Fruit fly (Drosophila melanogaster) whole organism, embryonic: Measurements from ENCODE around the gene AMPdeam.

Experiments
- Bdp1 ChIP-seq: fragments of 200-800 bp; sonication (Bioruptor generic); optimal IDR thresholded peaks from 3 replicates; lab custom pipeline; 2016; ENCODE audit warnings: missing biosample characterization, missing genetic modification characterization
- CG10147 ChIP-seq: fragments of 200-800 bp; sonication (Bioruptor generic); optimal IDR thresholded peaks from 2 replicates; lab custom pipeline; 2019; ENCODE audit warnings: missing biosample characterization, mild to moderate bottlenecking, missing genetic modification characterization, moderate library complexity
- CG10321 ChIP-seq: fragments of 200-800 bp; sonication (Bioruptor generic); IDR thresholded peaks from 2 replicates; pipeline ENCODE4 v1.3.6; 2022; ENCODE audit warnings: missing biosample characterization, missing genetic modification characterization
- CG11504 ChIP-seq: fragments of 200-800 bp; sonication (Bioruptor generic); optimal IDR thresholded peaks from 3 replicates; lab custom pipeline; 2019; ENCODE audit warnings: missing biosample characterization, mild to moderate bottlenecking, missing genetic modification characterization, moderate library complexity
- CG12391 ChIP-seq: fragments of 200-800 bp; sonication (Bioruptor generic); optimal IDR thresholded peaks from 3 replicates; lab custom pipeline; 2018; ENCODE audit warnings: missing biosample characterization, mild to moderate bottlenecking, missing genetic modification characterization, moderate library complexity
- CG12744 ChIP-seq: fragments of 200-800 bp; sonication (Bioruptor generic); optimal IDR thresholded peaks from 2 replicates; lab custom pipeline; 2016; ENCODE audit warnings: missing biosample characterization, missing genetic modification characterization
- CG1529 ChIP-seq: fragments of 200-800 bp; sonication (Bioruptor generic); optimal IDR thresholded peaks from 3 replicates; lab custom pipeline; 2018; ENCODE audit warnings: missing biosample characterization, missing genetic modification characterization
- CG16779 ChIP-seq: fragments of 200-800 bp; sonication (Bioruptor generic); IDR thresholded peaks from 2 replicates; pipeline ENCODE4 v1.3.6; 2022; ENCODE audit warnings: missing biosample characterization, missing genetic modification characterization
- CG16815 ChIP-seq: fragments of 200-800 bp; sonication (Bioruptor generic); optimal IDR thresholded peaks from 3 replicates; lab custom pipeline; 2017; ENCODE audit warnings: missing biosample characterization, mild to moderate bottlenecking, missing genetic modification characterization
- CG17328 ChIP-seq: fragments of 200-800 bp; sonication (Bioruptor generic); IDR thresholded peaks from 2 replicates; pipeline ENCODE4 v1.3.6; 2022; ENCODE audit warnings: missing biosample characterization, missing genetic modification characterization
- CG17568 ChIP-seq: fragments of 200-800 bp; sonication (Bioruptor generic); optimal IDR thresholded peaks from 2 replicates; lab custom pipeline; 2018; ENCODE audit warnings: missing biosample characterization, mild to moderate bottlenecking, missing genetic modification characterization, moderate library complexity
- CG18476 ChIP-seq: fragments of 200-800 bp; sonication (Bioruptor generic); optimal IDR thresholded peaks from 2 replicates; lab custom pipeline; 2016; ENCODE audit warnings: missing biosample characterization, mild to moderate bottlenecking, missing genetic modification characterization
- CG18764 ChIP-seq: fragments of 200-800 bp; sonication (Bioruptor generic); optimal IDR thresholded peaks from 3 replicates; lab custom pipeline; 2016; ENCODE audit warnings: missing biosample characterization, missing genetic modification characterization
- CG2199 ChIP-seq: fragments of 200-800 bp; sonication (Bioruptor generic); IDR thresholded peaks from 3 replicates; pipeline ENCODE4 v1.3.6; 2022; ENCODE audit warnings: missing biosample characterization, missing genetic modification characterization
- CG2712 ChIP-seq: fragments of 200-800 bp; optimal IDR thresholded peaks from 3 replicates; lab custom pipeline; 2019; ENCODE audit warnings: missing biosample characterization, mild to moderate bottlenecking, missing genetic modification characterization, moderate library complexity
- CG34224 ChIP-seq: fragments of 200-800 bp; sonication (Bioruptor generic); IDR thresholded peaks from 3 replicates; pipeline ENCODE4 v1.3.6; 2022; ENCODE audit warnings: missing biosample characterization, missing genetic modification characterization; ENCODE audit not compliant: partially characterized antibody
- CG4360 ChIP-seq: fragments of 200-800 bp; sonication (Bioruptor generic); IDR thresholded peaks from 2 replicates; pipeline ENCODE4 v1.3.6; 2022; ENCODE audit warnings: missing biosample characterization, missing genetic modification characterization
- CG4404 ChIP-seq: fragments of 200-800 bp; sonication (Bioruptor generic); IDR thresholded peaks from 2 replicates; pipeline ENCODE4 v1.3.6; 2022; ENCODE audit warnings: missing biosample characterization, missing genetic modification characterization
- CG6683 ChIP-seq: fragments of 200-800 bp; sonication (Bioruptor generic); optimal IDR thresholded peaks from 2 replicates; lab custom pipeline; 2017; ENCODE audit warnings: missing biosample characterization, mild to moderate bottlenecking, missing genetic modification characterization, missing genetic modification reagents
- CG6791 ChIP-seq: fragments of 200-800 bp; sonication (Bioruptor generic); IDR thresholded peaks from 3 replicates; pipeline ENCODE4 v1.3.6; 2022; ENCODE audit warnings: missing biosample characterization, missing genetic modification characterization; ENCODE audit not compliant: partially characterized antibody
- CG7357 ChIP-seq: fragments of 200-800 bp; sonication (Bioruptor generic); IDR thresholded peaks from 3 replicates; pipeline ENCODE4 v1.3.6; 2022; ENCODE audit warnings: missing biosample characterization, missing genetic modification characterization
- CG8359 ChIP-seq: fragments of 200-800 bp; sonication (Bioruptor generic); optimal IDR thresholded peaks from 2 replicates; lab custom pipeline; 2017; ENCODE audit warnings: missing biosample characterization, mild to moderate bottlenecking, missing genetic modification characterization, borderline replicate concordance
- CG9932 ChIP-seq: fragments of 200-800 bp; sonication (Bioruptor generic); IDR thresholded peaks from 2 replicates; pipeline ENCODE4 v1.3.6; 2022; ENCODE audit warnings: missing biosample characterization, missing genetic modification characterization
- CHES-1-like ChIP-seq: fragments of 200-800 bp; sonication (Bioruptor generic); optimal IDR thresholded peaks from 2 replicates; lab custom pipeline; 2016; ENCODE audit warnings: missing biosample characterization, missing genetic modification characterization
- CoRest ChIP-seq: fragments of 200-800 bp; sonication (Bioruptor generic); optimal IDR thresholded peaks from 3 replicates; lab custom pipeline; 2018; ENCODE audit warnings: missing biosample characterization, mild to moderate bottlenecking, missing genetic modification characterization, moderate library complexity
- Dref ChIP-seq: fragments of 200-800 bp; sonication (Bioruptor generic); IDR thresholded peaks from 2 replicates; pipeline ENCODE4 v1.3.6; 2022; ENCODE audit warnings: missing biosample characterization, missing genetic modification characterization
- HHEX ChIP-seq: fragments of 200-800 bp; sonication (Bioruptor generic); optimal IDR thresholded peaks from 3 replicates; lab custom pipeline; 2017; ENCODE audit warnings: missing biosample characterization, mild to moderate bottlenecking, missing genetic modification characterization, missing genetic modification reagents
- HLH3B ChIP-seq: fragments of 200-800 bp; sonication (Bioruptor generic); IDR thresholded peaks from 2 replicates; pipeline ENCODE4 v1.3.6; 2022; ENCODE audit warnings: missing biosample characterization, missing genetic modification characterization
- Hr51 ChIP-seq, 2 experiments: fragments of 200-800 bp; sonication (Bioruptor generic); optimal IDR thresholded peaks; 2 replicates in 1 of 2; 3 replicates in 1 of 2; lab custom pipeline; 2016 to 2018; ENCODE audit warnings: missing biosample characterization in 2 of 2, missing genetic modification characterization in 2 of 2, mild to moderate bottlenecking in 1 of 2, moderate library complexity in 1 of 2
- Hr78 ChIP-seq, 2 experiments: fragments of 200-800 bp in 1 of 2; fragments of >200 bp in 1 of 2; sonication (Bioruptor generic) in 1 of 2; optimal IDR thresholded peaks; 2 replicates each; lab custom pipeline; 2017 to 2019; ENCODE audit warnings: missing biosample characterization in 2 of 2, missing genetic modification characterization in 2 of 2, mild to moderate bottlenecking in 1 of 2, moderate library complexity in 1 of 2
- MESR4 ChIP-seq: fragments of 200-800 bp; sonication (Bioruptor generic); optimal IDR thresholded peaks from 2 replicates; lab custom pipeline; 2018; ENCODE audit warnings: missing biosample characterization, mild to moderate bottlenecking, missing genetic modification characterization, moderate library complexity
- Max ChIP-seq: fragments of 200-800 bp; sonication (Bioruptor generic); optimal IDR thresholded peaks from 2 replicates; lab custom pipeline; 2016; ENCODE audit warnings: missing biosample characterization, mild to moderate bottlenecking, missing genetic modification characterization
- Rfx ChIP-seq: fragments of 200-800 bp; sonication (Bioruptor generic); IDR thresholded peaks from 2 replicates; pipeline ENCODE4 v1.3.6; 2022; ENCODE audit warnings: missing biosample characterization, missing genetic modification characterization
- Six4 ChIP-seq: fragments of 200-800 bp; sonication (Bioruptor generic); optimal IDR thresholded peaks from 2 replicates; lab custom pipeline; 2016; ENCODE audit warnings: missing biosample characterization, missing genetic modification characterization
- az2 ChIP-seq: fragments of 200-800 bp; sonication (Bioruptor generic); optimal IDR thresholded peaks from 3 replicates; lab custom pipeline; 2016; ENCODE audit warnings: missing biosample characterization, missing genetic modification characterization
- disco-r ChIP-seq: fragments of 200-800 bp; sonication (Bioruptor generic); optimal IDR thresholded peaks from 2 replicates; lab custom pipeline; 2016; ENCODE audit warnings: missing biosample characterization, missing genetic modification characterization
- grau ChIP-seq: fragments of 200-800 bp; optimal IDR thresholded peaks from 3 replicates; lab custom pipeline; 2019; ENCODE audit warnings: missing biosample characterization, mild to moderate bottlenecking, missing genetic modification characterization, moderate library complexity
- lab ChIP-seq: fragments of 200-800 bp; sonication (Bioruptor generic); optimal IDR thresholded peaks from 3 replicates; lab custom pipeline; 2017; ENCODE audit warnings: missing biosample characterization, missing genetic modification characterization, mild to moderate bottlenecking, moderate library complexity, missing genetic modification reagents
- maf-S ChIP-seq: fragments of 200-800 bp; sonication (Bioruptor generic); optimal IDR thresholded peaks from 2 replicates; lab custom pipeline; 2016; ENCODE audit warnings: missing biosample characterization, missing genetic modification characterization
- mirr ChIP-seq: fragments of 200-800 bp; sonication (Bioruptor generic); optimal IDR thresholded peaks from 3 replicates; lab custom pipeline; 2018; ENCODE audit warnings: missing biosample characterization, mild to moderate bottlenecking, missing genetic modification characterization
- peb ChIP-seq: fragments of 200-800 bp; sonication (Bioruptor generic); IDR thresholded peaks from 2 replicates; pipeline ENCODE4 v1.3.6; 2022; ENCODE audit warnings: missing biosample characterization, missing genetic modification characterization
- pnt ChIP-seq: fragments of 200-800 bp; sonication (Bioruptor generic); optimal IDR thresholded peaks from 3 replicates; lab custom pipeline; 2016; ENCODE audit warnings: missing biosample characterization, missing genetic modification characterization
- prd ChIP-seq, 3 experiments: fragments of >200 bp in 2 of 3; fragments of 200-800 bp in 1 of 3; sonication (Bioruptor generic) in 1 of 3; optimal IDR thresholded peaks in 2 of 3; IDR thresholded peaks in 1 of 3; 2 replicates in 2 of 3; 3 replicates in 1 of 3; pipeline versions ENCODE4 v1.3.6 to Lab custom; 2017 to 2022; ENCODE audit warnings: missing biosample characterization in 1 of 3, missing genetic modification characterization in 1 of 3
- seq ChIP-seq: fragments of 200-800 bp; sonication (Bioruptor generic); IDR thresholded peaks from 2 replicates; pipeline ENCODE4 v1.3.6; 2022; ENCODE audit warnings: missing biosample characterization, missing genetic modification characterization
- sim ChIP-seq: fragments of 200-800 bp; sonication (Bioruptor generic); IDR thresholded peaks from 2 replicates; pipeline ENCODE4 v1.3.6; 2022; ENCODE audit warnings: missing biosample characterization, missing genetic modification characterization
- tap ChIP-seq: fragments of 200-800 bp; optimal IDR thresholded peaks from 3 replicates; lab custom pipeline; 2019; ENCODE audit warnings: missing biosample characterization, mild to moderate bottlenecking, missing genetic modification characterization, moderate library complexity
- tgo ChIP-seq: fragments of 200-800 bp; sonication (Bioruptor generic); IDR thresholded peaks from 3 replicates; pipeline ENCODE4 v1.3.6; 2022; ENCODE audit warnings: missing biosample characterization, missing genetic modification characterization
- tx ChIP-seq: fragments of 200-800 bp; sonication (Bioruptor generic); optimal IDR thresholded peaks from 2 replicates; lab custom pipeline; 2016; ENCODE audit warnings: missing biosample characterization, missing genetic modification characterization
- zen ChIP-seq: fragments of 200-800 bp; sonication (Bioruptor generic); optimal IDR thresholded peaks from 3 replicates; lab custom pipeline; 2018; ENCODE audit warnings: missing biosample characterization, mild to moderate bottlenecking, missing genetic modification characterization, moderate library complexity
- zfh2 ChIP-seq: fragments of 200-800 bp; sonication (Bioruptor generic); optimal IDR thresholded peaks from 2 replicates; lab custom pipeline; 2016; ENCODE audit warnings: missing biosample characterization, missing genetic modification characterization

Gene AMPdeam

dm6 chrX:13783534-13783949, 62.1 kb downstream of the AMPdeam start, which contains the start of gene inaE (continued):
- TF ChIP-seq Hr51 (GFP tag; optimal IDR thresholded peaks at IDR 0.05; lab: Kevin White, UChicago) (no peak), CG16815 (GFP tag; lab: Kevin White, UChicago) (no peak), zen (tag; lab: Kevin White, UChicago) (no peak), CG6683 (GFP tag; lab: Kevin White, UChicago) (no peak), peb (no peak), CG7357 (GFP tag; lab: Robert Waterston, UW) (peak; percentile 93), Max (no peak), mirr (GFP tag; lab: Kevin White, UChicago) (no peak), lab (peak; percentile 39), disco-r (GFP tag; lab: Kevin White, UChicago) (no peak), seq (GFP tag; lab: Robert Waterston, UW) (no peak), CG2199 (GFP tag; lab: Robert Waterston, UW) (no peak), tgo (no peak), CG10321 (GFP tag; lab: Robert Waterston, UW) (no peak), CG4404 (GFP tag; lab: Robert Waterston, UW) (no peak), Rfx (GFP tag; lab: Robert Waterston, UW) (0 out of 2 replicates have a peak, but pooled peaks have one; percentile 22), CG18476 (no peak), Bdp1 (GFP tag; lab: Kevin White, UChicago) (no peak), CG6791 (peak; percentile 73), CG10147 (GFP tag; lab: Kevin White, UChicago) (no peak), az2 (GFP tag; lab: Kevin White, UChicago) (no peak), grau (tag; lab: Kevin White, UChicago) (peak; percentile 6), CG17328 (no peak), CG4360 (peak; percentile 38; the same call in 1 of the 2 replicates), tap (tag; lab: Kevin White, UChicago) (no peak), pnt (GFP tag; lab: Kevin White, UChicago) (no peak), CG2712 (tag; lab: Kevin White, UChicago) (peak; percentile 33), HLH3B (GFP tag; lab: Robert Waterston, UW) (no peak), prd (optimal IDR thresholded peaks at IDR 0.05; lab: Kevin White, UChicago) (no peak), prd (GFP tag; IDR thresholded peaks at IDR 0.05; lab: Robert Waterston, UW) (no peak), CHES-1-like (peak; percentile 20), CoRest (tag; lab: Kevin White, UChicago) (peak; percentile 27), CG8359 (GFP tag; lab: Kevin White, UChicago) (no peak), CG12391 (peak; percentile 9), maf-S (GFP tag; lab: Kevin White, UChicago) (no peak), Dref (peak; percentile 86), HHEX (no peak), CG9932 (GFP tag; lab: Robert Waterston, UW) (no peak), sim (GFP tag; lab: Robert Waterston, UW) (no peak), zfh2 (GFP tag; lab: Kevin White, UChicago) (no peak), CG17568 (GFP tag; lab: Kevin White, UChicago) (no peak), CG18764 (GFP tag; lab: Kevin White, UChicago) (no peak), CG34224 (GFP tag; lab: Robert Waterston, UW) (peak; percentile 32; the same call in 1 of the 3 replicates), Hr78 (GFP tag; optimal IDR thresholded peaks at IDR 0.05; lab: Kevin White, UChicago) (no peak), CG16779 (no peak), CG1529 (no peak), tx (GFP tag; lab: Kevin White, UChicago) (no peak), Six4 (GFP tag; lab: Kevin White, UChicago) (no peak), CG11504 (tag; lab: Kevin White, UChicago) (peak; percentile 16), MESR4 (GFP tag; lab: Kevin White, UChicago) (peak; percentile 17), CG12744 (GFP tag; lab: Kevin White, UChicago) (peak; percentile 16)
